Fruit fly (Drosophila melanogaster): ENCODE data around the gene pnr.

pnr gene

dm6 chr3R:16008300-16008699 lies 17.6 kb upstream of the pnr start:
- no peak for TF ChIP-seq CG33017 (tag; optimal IDR thresholded peaks at IDR 0.05)
- no peak for TF ChIP-seq Crg-1 (GFP tag; optimal IDR thresholded peaks at IDR 0.05)
- no peak for TF ChIP-seq Mnt (GFP tag; optimal IDR thresholded peaks at IDR 0.05)
- peak; percentile 21 for TF ChIP-seq Hr96 (GFP tag; optimal IDR thresholded peaks at IDR 0.05)
- no peak for TF ChIP-seq CG7101 (tag; optimal IDR thresholded peaks at IDR 0.05)
- TF ChIP-seq cic (GFP tag; optimal IDR thresholded peaks at IDR 0.05) = peak; percentile 45

- TF ChIP-seq cnc (optimal IDR thresholded peaks at IDR 0.05) (no peak), pad (GFP tag; optimal IDR thresholded peaks at IDR 0.05) (no peak), CG33017 (tag; optimal IDR thresholded peaks at IDR 0.05) (no peak), kay (GFP tag; ENCODE audit: borderline replicate concordance) (no peak), CG7045 (GFP tag; optimal IDR thresholded peaks at IDR 0.05) (no peak), Crg-1 (GFP tag; optimal IDR thresholded peaks at IDR 0.05) (no peak), bab1 (GFP tag; optimal IDR thresholded peaks at IDR 0.05) (no peak), Hr96 (GFP tag; optimal IDR thresholded peaks at IDR 0.05) (no peak), CG1620 (GFP tag; optimal IDR thresholded peaks at IDR 0.05) (no peak), CG11617 (GFP tag; optimal IDR thresholded peaks at IDR 0.05) (no peak), cic (GFP tag; optimal IDR thresholded peaks at IDR 0.05) (no peak), tj (GFP tag; optimal IDR thresholded peaks at IDR 0.05) (no peak), Mnt (GFP tag; optimal IDR thresholded peaks at IDR 0.05) (no peak), ovo (GFP tag; optimal IDR thresholded peaks at IDR 0.05) (no peak), CG7101 (tag; optimal IDR thresholded peaks at IDR 0.05) (no peak), toe (GFP tag; optimal IDR thresholded peaks at IDR 0.05) (no peak), Clk (GFP tag; optimal IDR thresholded peaks at IDR 0.05) (no peak)
Measured at dm6 chr3R:16009030-16009429, 16.8 kb upstream of the pnr start, which contains the start of gene GATAe. Gene GATAe, plus strand, starts transcription at chr3R:16009105.

DNA sequence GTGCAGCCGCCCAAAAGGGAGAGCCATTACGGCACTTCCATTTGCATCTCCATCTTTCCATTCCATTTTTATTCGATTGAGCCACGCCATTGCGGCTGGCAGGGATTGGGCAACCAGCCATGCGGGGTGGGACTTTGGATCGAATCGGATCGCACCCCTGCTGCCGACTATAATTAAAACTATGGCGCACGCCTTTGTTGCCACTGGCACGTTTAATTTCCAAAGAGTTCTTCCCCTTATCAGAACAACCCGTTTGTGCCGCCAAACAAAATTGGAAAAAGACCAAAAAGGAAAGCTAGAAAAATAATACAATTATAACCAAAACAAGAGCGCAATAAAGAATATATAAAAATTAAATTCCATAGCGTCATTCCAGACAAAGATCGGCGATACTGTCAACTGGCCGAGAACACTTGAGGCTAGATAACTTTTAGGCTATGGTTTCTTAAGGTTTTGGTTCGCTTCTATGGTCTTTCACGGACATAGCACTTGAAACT lies 15.8 kb upstream of the pnr start:
- TF ChIP-seq kay (GFP tag; ENCODE audit: borderline replicate concordance) (peak; percentile 75), bab1 (GFP tag; optimal IDR thresholded peaks at IDR 0.05) (no peak)

DNA sequence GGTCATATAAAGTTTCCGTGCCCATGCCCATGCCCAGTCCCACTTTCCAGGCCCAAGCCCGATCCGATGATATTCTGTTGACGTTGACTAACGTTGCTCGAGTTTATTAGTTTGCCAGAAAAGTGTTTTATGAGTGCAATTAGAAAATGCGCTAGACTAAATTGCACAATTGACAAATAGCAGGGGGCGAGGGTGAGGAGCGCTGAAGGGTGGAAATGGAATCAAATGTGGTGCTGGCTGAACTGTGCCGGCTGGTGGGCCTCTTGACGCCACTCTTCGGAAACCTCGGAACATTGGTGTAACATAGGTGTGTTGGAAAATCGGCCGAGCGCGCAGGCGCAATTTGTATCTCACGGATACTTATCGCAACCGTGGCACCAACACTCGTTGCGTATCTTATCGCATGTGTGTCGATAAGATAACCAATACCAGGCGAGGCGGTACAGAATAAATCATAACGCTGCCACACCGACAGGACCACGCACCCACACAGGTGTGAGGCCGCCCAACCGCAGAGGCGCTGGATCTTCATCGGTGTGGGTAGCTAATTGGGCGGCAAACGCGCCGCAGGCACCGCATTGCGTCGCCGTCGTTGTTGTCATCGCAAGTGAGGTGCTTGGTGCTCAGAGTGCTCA lies 14.1 kb upstream of the pnr start:
- TF ChIP-seq pad (GFP tag; optimal IDR thresholded peaks at IDR 0.05) = peak; percentile 46
- TF ChIP-seq CG12768 (GFP tag; optimal IDR thresholded peaks at IDR 0.05) = peak; percentile 69
- peak; percentile 23 for TF ChIP-seq CG14711 (tag; optimal IDR thresholded peaks at IDR 0.05)
- TF ChIP-seq CG1620 (GFP tag; optimal IDR thresholded peaks at IDR 0.05) = no peak
- no peak for TF ChIP-seq cnc (optimal IDR thresholded peaks at IDR 0.05)
- no peak for TF ChIP-seq toe (GFP tag; optimal IDR thresholded peaks at IDR 0.05)
- TF ChIP-seq Clk (GFP tag; optimal IDR thresholded peaks at IDR 0.05) = peak; percentile 74
- peak; percentile 49 for TF ChIP-seq CG33017 (tag; optimal IDR thresholded peaks at IDR 0.05)
- peak; percentile 57 for TF ChIP-seq ovo (GFP tag; optimal IDR thresholded peaks at IDR 0.05)
- no peak for TF ChIP-seq bab1 (GFP tag; optimal IDR thresholded peaks at IDR 0.05)
- peak; percentile 92 for TF ChIP-seq cic (GFP tag; optimal IDR thresholded peaks at IDR 0.05)
- peak; percentile 91 for TF ChIP-seq kay (GFP tag; ENCODE audit: borderline replicate concordance)
- TF ChIP-seq CG11617 (GFP tag; optimal IDR thresholded peaks at IDR 0.05) = peak; percentile 49
- peak; percentile 45 for TF ChIP-seq CG7101 (tag; optimal IDR thresholded peaks at IDR 0.05)
- peak; percentile 62 for TF ChIP-seq Hr96 (GFP tag; optimal IDR thresholded peaks at IDR 0.05)
- peak; percentile 52 for TF ChIP-seq Mnt (GFP tag; optimal IDR thresholded peaks at IDR 0.05)
- no peak for TF ChIP-seq CG5204 (GFP tag; optimal IDR thresholded peaks at IDR 0.05)
- TF ChIP-seq CG7045 (GFP tag; optimal IDR thresholded peaks at IDR 0.05) = peak; percentile 71
- TF ChIP-seq Crg-1 (GFP tag; optimal IDR thresholded peaks at IDR 0.05) = peak; percentile 6
- peak; percentile 56 for TF ChIP-seq tj (GFP tag; optimal IDR thresholded peaks at IDR 0.05)

DNA sequence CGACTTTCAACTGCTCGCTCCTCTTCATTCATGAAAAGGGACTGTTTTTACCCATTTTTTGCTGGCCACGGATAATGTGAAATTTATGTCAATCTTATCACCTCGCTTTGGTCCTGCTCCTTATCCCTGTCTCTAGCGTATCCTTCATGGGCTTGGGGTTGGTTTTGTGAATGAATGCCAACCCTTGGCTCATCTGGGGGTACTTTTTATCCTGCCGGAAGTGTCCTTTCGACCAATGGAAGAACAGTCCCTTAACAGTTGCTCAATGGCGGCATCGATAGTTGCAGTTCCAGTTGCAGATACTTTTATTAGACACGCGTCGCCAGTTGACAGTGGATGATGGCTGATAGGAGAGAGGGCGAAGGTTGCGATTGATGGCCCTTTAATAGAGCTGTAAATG lies 12.3 kb upstream of the pnr start:
- TF ChIP-seq kay (GFP tag; ENCODE audit: borderline replicate concordance) (no peak), CG1620 (GFP tag; optimal IDR thresholded peaks at IDR 0.05) (no peak), Hr96 (GFP tag; optimal IDR thresholded peaks at IDR 0.05) (no peak), bab1 (GFP tag; optimal IDR thresholded peaks at IDR 0.05) (no peak), Crg-1 (GFP tag; optimal IDR thresholded peaks at IDR 0.05) (no peak), Mnt (GFP tag; optimal IDR thresholded peaks at IDR 0.05) (no peak), CG7045 (GFP tag; optimal IDR thresholded peaks at IDR 0.05) (no peak), CG33017 (tag; optimal IDR thresholded peaks at IDR 0.05) (no peak), CG5204 (GFP tag; optimal IDR thresholded peaks at IDR 0.05) (no peak), ovo (GFP tag; optimal IDR thresholded peaks at IDR 0.05) (no peak), CG14711 (tag; optimal IDR thresholded peaks at IDR 0.05) (no peak)

dm6 chr3R:16014573-16014972 lies 11.3 kb upstream of the pnr start:
- TF ChIP-seq CG5204 (GFP tag; optimal IDR thresholded peaks at IDR 0.05) (no peak), cic (GFP tag; optimal IDR thresholded peaks at IDR 0.05) (peak; percentile 88), CG1620 (GFP tag; optimal IDR thresholded peaks at IDR 0.05) (no peak), Clk (GFP tag; optimal IDR thresholded peaks at IDR 0.05) (no peak), Mnt (GFP tag; optimal IDR thresholded peaks at IDR 0.05) (peak; percentile 4), cnc (optimal IDR thresholded peaks at IDR 0.05) (no peak)

- TF ChIP-seq ovo (GFP tag; optimal IDR thresholded peaks at IDR 0.05) = no peak
- TF ChIP-seq CG12768 (GFP tag; optimal IDR thresholded peaks at IDR 0.05) = no peak
- TF ChIP-seq CG5204 (GFP tag; optimal IDR thresholded peaks at IDR 0.05) = no peak
- no peak for TF ChIP-seq tj (GFP tag; optimal IDR thresholded peaks at IDR 0.05)
- TF ChIP-seq Crg-1 (GFP tag; optimal IDR thresholded peaks at IDR 0.05) = no peak
- no peak for TF ChIP-seq bab1 (GFP tag; optimal IDR thresholded peaks at IDR 0.05)
- no peak for TF ChIP-seq kay (GFP tag; ENCODE audit: borderline replicate concordance)
- no peak for TF ChIP-seq CG7045 (GFP tag; optimal IDR thresholded peaks at IDR 0.05)
- no peak for TF ChIP-seq pad (GFP tag; optimal IDR thresholded peaks at IDR 0.05)
- TF ChIP-seq Clk (GFP tag; optimal IDR thresholded peaks at IDR 0.05) = no peak
- no peak for TF ChIP-seq cic (GFP tag; optimal IDR thresholded peaks at IDR 0.05)
- TF ChIP-seq CG1620 (GFP tag; optimal IDR thresholded peaks at IDR 0.05) = no peak
- TF ChIP-seq CG14711 (tag; optimal IDR thresholded peaks at IDR 0.05) = no peak
- no peak for TF ChIP-seq CG11617 (GFP tag; optimal IDR thresholded peaks at IDR 0.05)
- no peak for TF ChIP-seq CG7101 (tag; optimal IDR thresholded peaks at IDR 0.05)
- TF ChIP-seq cnc (optimal IDR thresholded peaks at IDR 0.05) = no peak
Measured at dm6 chr3R:16022005-16022404, 3.9 kb upstream of the pnr start.

Measured in whole organism, adult.